Fruit fly (Drosophila melanogaster) whole organism, embryonic: ENCODE data around the gene Mad.

Experiments used
- Aef1 ChIP-seq: fragments of 200-800 bp; sonication (Bioruptor generic); IDR thresholded peaks from 3 replicates; pipeline ENCODE4 v1.3.6; 2022; ENCODE audit warnings: missing biosample characterization, missing genetic modification characterization
- Atf6 ChIP-seq: fragments of 200-800 bp; sonication (Bioruptor generic); IDR thresholded peaks from 2 replicates; pipeline ENCODE4 v1.3.6; 2022; ENCODE audit warnings: missing biosample characterization, missing genetic modification characterization
- BEAF-32 ChIP-seq: fragments of 200-800 bp; sonication (Bioruptor generic); optimal IDR thresholded peaks from 3 replicates; lab custom pipeline; 2017; ENCODE audit warnings: missing biosample characterization, missing genetic modification characterization, mild to moderate bottlenecking, moderate library complexity, missing genetic modification reagents
- Bteb2 ChIP-seq: fragments of 200-800 bp; sonication (Bioruptor generic); optimal IDR thresholded peaks from 2 replicates; lab custom pipeline; 2016; ENCODE audit warnings: missing biosample characterization, missing genetic modification characterization
- CG11723 ChIP-seq: fragments of 200-800 bp; sonication (Bioruptor generic); optimal IDR thresholded peaks from 2 replicates; lab custom pipeline; 2017; ENCODE audit warnings: missing biosample characterization, mild to moderate bottlenecking, missing genetic modification characterization
- CG1233 ChIP-seq: fragments of 200-800 bp; sonication (Bioruptor generic); optimal IDR thresholded peaks from 4 replicates; lab custom pipeline; 2018; ENCODE audit warnings: missing biosample characterization, mild to moderate bottlenecking, missing genetic modification characterization
- CG12744 ChIP-seq: fragments of 200-800 bp; sonication (Bioruptor generic); optimal IDR thresholded peaks from 2 replicates; lab custom pipeline; 2016; ENCODE audit warnings: missing biosample characterization, missing genetic modification characterization
- CG12942 ChIP-seq: fragments of 200-800 bp; sonication (Bioruptor generic); optimal IDR thresholded peaks from 3 replicates; lab custom pipeline; 2016; ENCODE audit warnings: missing biosample characterization, missing genetic modification characterization
- CG17186 ChIP-seq: fragments of 200-800 bp; sonication (Bioruptor generic); optimal IDR thresholded peaks from 3 replicates; lab custom pipeline; 2017; ENCODE audit warnings: missing biosample characterization, missing genetic modification reagents, missing genetic modification characterization
- CG1832 ChIP-seq: fragments of 200-800 bp; sonication (Bioruptor generic); optimal IDR thresholded peaks from 2 replicates; lab custom pipeline; 2017; ENCODE audit warnings: missing biosample characterization, mild to moderate bottlenecking, missing genetic modification characterization, inconsistent platforms
- CG30431 ChIP-seq: fragments of 200-800 bp; sonication (Bioruptor generic); optimal IDR thresholded peaks from 2 replicates; lab custom pipeline; 2017; ENCODE audit warnings: missing biosample characterization, missing genetic modification characterization
- CG3995 ChIP-seq: fragments of 200-800 bp; sonication (Bioruptor generic); optimal IDR thresholded peaks from 3 replicates; lab custom pipeline; 2016; ENCODE audit warnings: missing biosample characterization, missing genetic modification characterization
- CG42726 ChIP-seq: fragments of 200-800 bp; sonication (Bioruptor generic); IDR thresholded peaks from 2 replicates; pipeline ENCODE4 v1.3.6; 2022; ENCODE audit warnings: missing biosample characterization, missing genetic modification characterization; ENCODE audit not compliant: partially characterized antibody
- CG4360 ChIP-seq: fragments of 200-800 bp; sonication (Bioruptor generic); IDR thresholded peaks from 2 replicates; pipeline ENCODE4 v1.3.6; 2022; ENCODE audit warnings: missing biosample characterization, missing genetic modification characterization
- CG9797 ChIP-seq: fragments of 200-800 bp; sonication (Bioruptor generic); optimal IDR thresholded peaks from 3 replicates; lab custom pipeline; 2018; ENCODE audit warnings: missing biosample characterization, mild to moderate bottlenecking, missing genetic modification characterization
- Dad ChIP-seq: fragments of 200-800 bp; sonication (Bioruptor generic); optimal IDR thresholded peaks from 3 replicates; lab custom pipeline; 2016; ENCODE audit warnings: missing biosample characterization, missing genetic modification characterization
- Dp ChIP-seq: fragments of 200-800 bp; sonication (Bioruptor generic); optimal IDR thresholded peaks from 2 replicates; lab custom pipeline; 2018; ENCODE audit warnings: missing biosample characterization, mild to moderate bottlenecking, missing genetic modification characterization, moderate library complexity
- E2f2 ChIP-seq: fragments of 200-800 bp; sonication (Bioruptor generic); IDR thresholded peaks from 2 replicates; pipeline ENCODE4 v1.3.6; 2022; ENCODE audit warnings: missing biosample characterization, missing genetic modification characterization
- GATAe ChIP-seq: fragments of 200-800 bp; sonication (Bioruptor generic); conservative IDR thresholded peaks from 2 replicates; pipeline ENCODE4 v1.3.6; 2022; ENCODE audit warnings: missing biosample characterization, missing genetic modification characterization
- Hmx ChIP-seq: fragments of 200-800 bp; sonication (Bioruptor generic); optimal IDR thresholded peaks from 2 replicates; lab custom pipeline; 2016; ENCODE audit warnings: missing biosample characterization, missing genetic modification characterization
- MESR4 ChIP-seq: fragments of 200-800 bp; sonication (Bioruptor generic); optimal IDR thresholded peaks from 2 replicates; lab custom pipeline; 2018; ENCODE audit warnings: missing biosample characterization, mild to moderate bottlenecking, missing genetic modification characterization, moderate library complexity
- NK7.1 ChIP-seq: fragments of 200-800 bp; sonication (Bioruptor generic); optimal IDR thresholded peaks from 3 replicates; lab custom pipeline; 2016; ENCODE audit warnings: missing biosample characterization, missing genetic modification characterization
- Scr ChIP-seq: fragments of 200-800 bp; sonication (Bioruptor generic); IDR thresholded peaks from 2 replicates; pipeline ENCODE4 v1.3.6; 2022; ENCODE audit warnings: missing biosample characterization, missing genetic modification characterization; ENCODE audit not compliant: partially characterized antibody
- Sox100B ChIP-seq: fragments of 200-800 bp; sonication (Bioruptor generic); optimal IDR thresholded peaks from 3 replicates; lab custom pipeline; 2018; ENCODE audit warnings: missing biosample characterization, mild to moderate bottlenecking, missing genetic modification characterization
- Sox102F ChIP-seq: fragments of 200-800 bp; sonication (Bioruptor generic); optimal IDR thresholded peaks from 2 replicates; lab custom pipeline; 2018; ENCODE audit warnings: missing biosample characterization, mild to moderate bottlenecking, missing genetic modification characterization, moderate library complexity
- Tbp ChIP-seq: fragments of >200 bp; optimal IDR thresholded peaks from 2 replicates; lab custom pipeline; 2018; ENCODE audit warnings: missing biosample characterization, missing genetic modification characterization
- YL-1 ChIP-seq: fragments of 200-800 bp; sonication (Bioruptor generic); optimal IDR thresholded peaks from 3 replicates; lab custom pipeline; 2017; ENCODE audit warnings: missing biosample characterization, mild to moderate bottlenecking, missing genetic modification characterization
- ato ChIP-seq: fragments of 200-800 bp; sonication (Bioruptor generic); IDR thresholded peaks from 2 replicates; pipeline ENCODE4 v1.3.6; 2022; ENCODE audit warnings: missing biosample characterization, missing genetic modification characterization; ENCODE audit not compliant: partially characterized antibody
- bab2 ChIP-seq: fragments of 200-800 bp; sonication (Bioruptor generic); optimal IDR thresholded peaks from 2 replicates; lab custom pipeline; 2016; ENCODE audit warnings: missing biosample characterization, missing genetic modification characterization
- cg ChIP-seq: fragments of 200-800 bp; sonication (Bioruptor generic); optimal IDR thresholded peaks from 3 replicates; lab custom pipeline; 2019; ENCODE audit warnings: missing biosample characterization, mild to moderate bottlenecking, missing genetic modification characterization, moderate library complexity
- dm ChIP-seq: fragments of 200-800 bp; sonication (Bioruptor generic); optimal IDR thresholded peaks from 3 replicates; lab custom pipeline; 2016; ENCODE audit warnings: missing biosample characterization, missing genetic modification characterization
- eve ChIP-seq, 2 experiments: fragments of >200 bp; optimal IDR thresholded peaks; 2 replicates each; lab custom pipeline; 2017; ENCODE audit warnings: missing biosample characterization in 2 of 2, missing genetic modification characterization in 2 of 2
- gcm ChIP-seq: fragments of 200-800 bp; sonication (Bioruptor generic); optimal IDR thresholded peaks from 2 replicates; lab custom pipeline; 2019; ENCODE audit warnings: missing biosample characterization, mild to moderate bottlenecking, missing genetic modification characterization, moderate library complexity
- gfzf ChIP-seq: fragments of 200-800 bp; sonication (Bioruptor generic); optimal IDR thresholded peaks from 2 replicates; lab custom pipeline; 2016; ENCODE audit warnings: missing biosample characterization, mild to moderate bottlenecking, missing genetic modification characterization, moderate library complexity
- nerfin-1 ChIP-seq: fragments of 200-800 bp; sonication (Bioruptor generic); optimal IDR thresholded peaks from 3 replicates; lab custom pipeline; 2019; ENCODE audit warnings: missing biosample characterization, mild to moderate bottlenecking, missing genetic modification characterization, moderate library complexity
- repo ChIP-seq: fragments of 200-800 bp; sonication (Bioruptor generic); optimal IDR thresholded peaks from 2 replicates; lab custom pipeline; 2016; ENCODE audit warnings: missing biosample characterization, missing genetic modification characterization
- row ChIP-seq: fragments of 200-800 bp; sonication (Bioruptor generic); IDR thresholded peaks from 3 replicates; pipeline ENCODE4 v1.3.6; 2022; ENCODE audit warnings: missing biosample characterization, missing genetic modification characterization
- schlank ChIP-seq: fragments of 200-800 bp; sonication (Bioruptor generic); optimal IDR thresholded peaks from 2 replicates; lab custom pipeline; 2018; ENCODE audit warnings: missing biosample characterization, mild to moderate bottlenecking, missing genetic modification characterization
- sens ChIP-seq: fragments of 200-800 bp; sonication (Bioruptor generic); peaks from one replicate; lab custom pipeline; 2016; ENCODE audit warnings: missing biosample characterization, missing genetic modification characterization
- shn ChIP-seq: fragments of 200-800 bp; sonication (Bioruptor generic); optimal IDR thresholded peaks from 3 replicates; lab custom pipeline; 2016; ENCODE audit warnings: missing biosample characterization, missing genetic modification characterization
- vfl ChIP-seq: fragments of 200-800 bp; sonication (Bioruptor generic); optimal IDR thresholded peaks from 2 replicates; lab custom pipeline; 2016; ENCODE audit warnings: missing biosample characterization, missing genetic modification characterization
- wdn ChIP-seq: fragments of 200-800 bp; sonication (Bioruptor generic); IDR thresholded peaks from 2 replicates; pipeline ENCODE4 v1.3.6; 2022; ENCODE audit warnings: missing biosample characterization, missing genetic modification characterization
- wek ChIP-seq: fragments of 200-800 bp; sonication (Bioruptor generic); optimal IDR thresholded peaks from 3 replicates; lab custom pipeline; 2018; ENCODE audit warnings: missing biosample characterization, mild to moderate bottlenecking, missing genetic modification characterization, moderate library complexity

Mad gene

dm6 chr2L:3159144-3160000 lies at the start of gene Mad, which contains the start of gene gkt (continued):
- peak; percentile 87 for TF ChIP-seq MESR4 (GFP tag; lab: Kevin White, UChicago)
- TF ChIP-seq Sox102F (GFP tag; lab: Kevin White, UChicago): no peak
- TF ChIP-seq CG3995 (GFP tag; lab: Kevin White, UChicago): peak; percentile 64
- TF ChIP-seq CG42726 (GFP tag; lab: Robert Waterston, UW): no peak
- peak; percentile 42 for TF ChIP-seq sens (GFP tag; lab: Kevin White, UChicago)
- TF ChIP-seq E2f2 (GFP tag; lab: Robert Waterston, UW): peak; percentile 47
- TF ChIP-seq YL-1: peak; percentile 41
- TF ChIP-seq repo (GFP tag; lab: Kevin White, UChicago): no peak
- peak; percentile 16 for TF ChIP-seq CG17186 (GFP tag; lab: Kevin White, UChicago)
- TF ChIP-seq wek: no peak
- TF ChIP-seq BEAF-32: peak; percentile 63
- TF ChIP-seq schlank (tag; lab: Kevin White, UChicago): no peak
- TF ChIP-seq CG1233 (GFP tag; lab: Kevin White, UChicago): no peak
- TF ChIP-seq Aef1 (GFP tag; lab: Robert Waterston, UW): peak; percentile 36; the same call in 2 of the 3 replicates
- peak; percentile 47 for TF ChIP-seq gfzf (GFP tag; lab: Kevin White, UChicago)
- TF ChIP-seq Bteb2 (GFP tag; lab: Kevin White, UChicago): no peak
- no peak for TF ChIP-seq bab2 (GFP tag; lab: Kevin White, UChicago)
- TF ChIP-seq CG9797 (GFP tag; lab: Kevin White, UChicago): peak; percentile 39
- no peak for TF ChIP-seq gcm (GFP tag; lab: Kevin White, UChicago)
- TF ChIP-seq Scr: peak; percentile 67
- no peak for TF ChIP-seq dm
- no peak; the same call in 1 of the 2 replicates for TF ChIP-seq Atf6
- peak; percentile 95 for TF ChIP-seq cg (GFP tag; lab: Kevin White, UChicago)
- TF ChIP-seq GATAe (GFP tag; lab: Robert Waterston, UW): no peak
- TF ChIP-seq eve (GFP tag; optimal IDR thresholded peaks at IDR 0.05; lab: Kevin White, UChicago): peak in 1 of 2 experiments; percentile 75
- TF ChIP-seq Dp: peak; percentile 37
- no peak for TF ChIP-seq shn (GFP tag; lab: Kevin White, UChicago)
- TF ChIP-seq nerfin-1 (tag; lab: Kevin White, UChicago): no peak
- TF ChIP-seq NK7.1: no peak
- TF ChIP-seq row (GFP tag; lab: Robert Waterston, UW): peak; percentile 67
- no peak for TF ChIP-seq CG30431 (GFP tag; lab: Kevin White, UChicago)

- no peak for TF ChIP-seq nerfin-1 (tag; lab: Kevin White, UChicago)
- TF ChIP-seq BEAF-32: no peak
- no peak for TF ChIP-seq CG11723
- TF ChIP-seq Tbp (GFP tag; lab: Kevin White, UChicago): no peak
- no peak for TF ChIP-seq ato (GFP tag; lab: Robert Waterston, UW)
- TF ChIP-seq CG4360: no peak
- no peak for TF ChIP-seq Hmx (GFP tag; lab: Kevin White, UChicago)
- TF ChIP-seq CG1832: no peak
- no peak for TF ChIP-seq wek
- TF ChIP-seq vfl: no peak
- TF ChIP-seq Sox100B (GFP tag; lab: Kevin White, UChicago): no peak
- no peak for TF ChIP-seq CG12942 (GFP tag; lab: Kevin White, UChicago)
- TF ChIP-seq CG12744 (GFP tag; lab: Kevin White, UChicago): no peak
- no peak for TF ChIP-seq Dad (GFP tag; lab: Kevin White, UChicago)
- TF ChIP-seq wdn (GFP tag; lab: Robert Waterston, UW): no peak
- TF ChIP-seq, all 482 proteins: peak for 0
Observed at dm6 chr2L:3200396-3200795, 41.0 kb upstream of the Mad start, which contains the start of gene CG34393. TSS of gene CG34393 (minus strand) at chr2L:3200496.
